Fruit fly (Drosophila melanogaster) whole organism, prepupa: ENCODE data around the gene CG2616.
A peak's percentile ranks its signal among the peaks of the same experiment; 100 is the strongest.

Experiments
- Blimp-1 ChIP-seq: fragments of 200-800 bp; sonication (Bioruptor generic); optimal IDR thresholded peaks from 3 replicates; lab custom pipeline; 2017; ENCODE audit warnings: missing biosample characterization, missing genetic modification characterization, mild to moderate bottlenecking, moderate library complexity, missing genetic modification reagents
- CG10631 ChIP-seq: fragments of 200-800 bp; sonication (Bioruptor generic); optimal IDR thresholded peaks from 2 replicates; lab custom pipeline; 2016; ENCODE audit warnings: missing biosample characterization, missing genetic modification characterization
- CG10669 ChIP-seq: fragments of 200-800 bp; sonication (Bioruptor generic); optimal IDR thresholded peaks from 3 replicates; lab custom pipeline; 2018; ENCODE audit warnings: missing biosample characterization, mild to moderate bottlenecking, missing genetic modification characterization, moderate library complexity
- CG11294 ChIP-seq: fragments of 200-800 bp; sonication (Bioruptor generic); IDR thresholded peaks from 2 replicates; pipeline ENCODE4 v1.3.6; 2022; ENCODE audit warnings: missing biosample characterization, missing genetic modification characterization
- CG11902 ChIP-seq: fragments of 200-800 bp; sonication (Bioruptor generic); optimal IDR thresholded peaks from 3 replicates; lab custom pipeline; 2016; ENCODE audit warnings: missing biosample characterization, missing genetic modification characterization
- CG15336 ChIP-seq: fragments of 200-800 bp; sonication (Bioruptor generic); IDR thresholded peaks from 2 replicates; pipeline ENCODE4 v1.3.6; 2022; ENCODE audit warnings: missing biosample characterization, missing genetic modification characterization
- CG1621 ChIP-seq: fragments of 200-800 bp; sonication (Bioruptor generic); optimal IDR thresholded peaks from 3 replicates; lab custom pipeline; 2018; ENCODE audit warnings: missing biosample characterization, mild to moderate bottlenecking, missing genetic modification characterization
- CG3032 ChIP-seq: fragments of 200-800 bp; optimal IDR thresholded peaks from 2 replicates; lab custom pipeline; 2019; ENCODE audit warnings: missing biosample characterization, mild to moderate bottlenecking, missing genetic modification characterization, moderate library complexity
- CG31627 ChIP-seq: fragments of 200-800 bp; sonication (Bioruptor generic); optimal IDR thresholded peaks from 3 replicates; lab custom pipeline; 2016; ENCODE audit warnings: missing biosample characterization, missing genetic modification characterization
- CG32006 ChIP-seq: fragments of 200-800 bp; sonication (Bioruptor generic); optimal IDR thresholded peaks from 3 replicates; lab custom pipeline; 2017; ENCODE audit warnings: missing biosample characterization, mild to moderate bottlenecking, missing genetic modification characterization
- CG34406 ChIP-seq: fragments of 200-800 bp; sonication (Bioruptor generic); optimal IDR thresholded peaks from 3 replicates; lab custom pipeline; 2016; ENCODE audit warnings: missing biosample characterization, missing genetic modification characterization
- CG3919 ChIP-seq: fragments of 200-800 bp; sonication (Bioruptor generic); optimal IDR thresholded peaks from 3 replicates; lab custom pipeline; 2016; ENCODE audit warnings: missing biosample characterization, missing genetic modification characterization
- CG4318 ChIP-seq: fragments of 200-800 bp; sonication (Bioruptor generic); optimal IDR thresholded peaks from 3 replicates; lab custom pipeline; 2017; ENCODE audit warnings: missing biosample characterization, mild to moderate bottlenecking, missing genetic modification characterization
- CG6163 ChIP-seq: fragments of 200-800 bp; sonication (Bioruptor generic); IDR thresholded peaks from 3 replicates; pipeline ENCODE4 v1.3.6; 2022; ENCODE audit warnings: missing biosample characterization, missing genetic modification characterization
- CG6276 ChIP-seq: fragments of 200-800 bp; sonication (Bioruptor generic); optimal IDR thresholded peaks from 2 replicates; lab custom pipeline; 2017; ENCODE audit warnings: missing biosample characterization, mild to moderate bottlenecking, missing genetic modification characterization
- CG6792 ChIP-seq: fragments of 200-800 bp; sonication (Bioruptor generic); optimal IDR thresholded peaks from 3 replicates; lab custom pipeline; 2016; ENCODE audit warnings: missing biosample characterization, missing genetic modification characterization
- CG6808 ChIP-seq: fragments of 200-800 bp; sonication (Bioruptor generic); optimal IDR thresholded peaks from 3 replicates; lab custom pipeline; 2017; ENCODE audit warnings: missing biosample characterization, missing genetic modification characterization, mild to moderate bottlenecking, moderate library complexity, missing genetic modification reagents
- CG6854 ChIP-seq: fragments of 200-800 bp; sonication (Bioruptor generic); optimal IDR thresholded peaks from 2 replicates; lab custom pipeline; 2017; ENCODE audit warnings: missing biosample characterization, mild to moderate bottlenecking, missing genetic modification characterization
- CG7368 ChIP-seq: fragments of 200-800 bp; sonication (Bioruptor generic); optimal IDR thresholded peaks from 3 replicates; lab custom pipeline; 2016; ENCODE audit warnings: missing biosample characterization, missing genetic modification characterization
- CG8119 ChIP-seq: fragments of 200-800 bp; sonication (Bioruptor generic); IDR thresholded peaks from 3 replicates; pipeline ENCODE4 v1.3.6; 2022; ENCODE audit warnings: missing biosample characterization, missing genetic modification characterization
- CG8319 ChIP-seq: fragments of 200-800 bp; sonication (Bioruptor generic); optimal IDR thresholded peaks from 3 replicates; lab custom pipeline; 2016; ENCODE audit warnings: missing biosample characterization, missing genetic modification characterization
- CG8632 ChIP-seq: fragments of 200-800 bp; sonication (Bioruptor generic); optimal IDR thresholded peaks from 3 replicates; lab custom pipeline; 2016; ENCODE audit warnings: missing biosample characterization, missing genetic modification characterization
- CG9139 ChIP-seq: fragments of 200-800 bp; sonication (Bioruptor generic); optimal IDR thresholded peaks from 3 replicates; lab custom pipeline; 2017; ENCODE audit warnings: missing biosample characterization, mild to moderate bottlenecking, missing genetic modification characterization
- Eip78C ChIP-seq: fragments of 200-800 bp; sonication (Bioruptor generic); peaks from one replicate; lab custom pipeline; 2016; ENCODE audit warnings: missing biosample characterization, missing genetic modification characterization
- Eip93F ChIP-seq: fragments of 200-800 bp; sonication (Bioruptor generic); optimal IDR thresholded peaks from 2 replicates; lab custom pipeline; 2016; ENCODE audit warnings: missing biosample characterization, mild to moderate bottlenecking, missing genetic modification characterization
- Ets21C ChIP-seq: fragments of 200-800 bp; sonication (Bioruptor generic); optimal IDR thresholded peaks from 3 replicates; lab custom pipeline; 2016; ENCODE audit warnings: missing biosample characterization, missing genetic modification characterization
- Ets96B ChIP-seq: fragments of 200-800 bp; optimal IDR thresholded peaks from 2 replicates; lab custom pipeline; 2019; ENCODE audit warnings: missing biosample characterization, mild to moderate bottlenecking, missing genetic modification characterization, moderate library complexity
- Gug ChIP-seq: fragments of 200-800 bp; sonication (Bioruptor generic); IDR thresholded peaks from 2 replicates; pipeline ENCODE4 v1.3.6; 2022; ENCODE audit warnings: missing biosample characterization, missing genetic modification characterization
- Hr39 ChIP-seq: fragments of 200-800 bp; sonication (Bioruptor generic); optimal IDR thresholded peaks from 2 replicates; lab custom pipeline; 2016; ENCODE audit warnings: missing biosample characterization, missing genetic modification characterization
- Lpt ChIP-seq: fragments of 200-800 bp; sonication (Bioruptor generic); optimal IDR thresholded peaks from 3 replicates; lab custom pipeline; 2016; ENCODE audit warnings: missing biosample characterization, missing genetic modification characterization
- Met ChIP-seq: fragments of 200-800 bp; sonication (Bioruptor generic); optimal IDR thresholded peaks from 3 replicates; lab custom pipeline; 2016; ENCODE audit warnings: missing biosample characterization, missing genetic modification characterization
- OdsH ChIP-seq: fragments of 200-800 bp; sonication (Bioruptor generic); optimal IDR thresholded peaks from 3 replicates; lab custom pipeline; 2016; ENCODE audit warnings: missing biosample characterization, missing genetic modification characterization
- Smox ChIP-seq: fragments of 200-800 bp; sonication (Bioruptor generic); optimal IDR thresholded peaks from 3 replicates; lab custom pipeline; 2016; ENCODE audit warnings: missing biosample characterization, missing genetic modification characterization
- Sox102F ChIP-seq: fragments of 200-800 bp; sonication (Bioruptor generic); optimal IDR thresholded peaks from 2 replicates; lab custom pipeline; 2016; ENCODE audit warnings: missing biosample characterization, mild to moderate bottlenecking, missing genetic modification characterization
- Sox14 ChIP-seq: fragments of 200-800 bp; sonication (Bioruptor generic); optimal IDR thresholded peaks from 3 replicates; lab custom pipeline; 2016; ENCODE audit warnings: missing biosample characterization, missing genetic modification characterization
- Sox15 ChIP-seq: fragments of 200-800 bp; sonication (Bioruptor generic); optimal IDR thresholded peaks from 3 replicates; lab custom pipeline; 2016; ENCODE audit warnings: missing biosample characterization, missing genetic modification characterization
- achi ChIP-seq: fragments of 200-800 bp; sonication (Bioruptor generic); optimal IDR thresholded peaks from 3 replicates; lab custom pipeline; 2016; ENCODE audit warnings: missing biosample characterization, missing genetic modification characterization
- acj6 ChIP-seq: fragments of 200-800 bp; sonication (Bioruptor generic); optimal IDR thresholded peaks from 3 replicates; lab custom pipeline; 2016; ENCODE audit warnings: missing biosample characterization, missing genetic modification characterization
- cyc ChIP-seq: fragments of 200-800 bp; sonication (Bioruptor generic); optimal IDR thresholded peaks from 3 replicates; lab custom pipeline; 2016; ENCODE audit warnings: missing biosample characterization, missing genetic modification characterization
- dac ChIP-seq: fragments of 200-800 bp; sonication (Bioruptor generic); optimal IDR thresholded peaks from 2 replicates; lab custom pipeline; 2017; ENCODE audit warnings: missing biosample characterization, mild to moderate bottlenecking, missing genetic modification characterization
- dsx ChIP-seq: fragments of 200-800 bp; optimal IDR thresholded peaks from 3 replicates; lab custom pipeline; 2019; ENCODE audit warnings: missing biosample characterization, mild to moderate bottlenecking, missing genetic modification characterization, moderate library complexity; ENCODE audit not compliant: poor library complexity, severe bottlenecking
- eg ChIP-seq: fragments of 200-800 bp; sonication (Bioruptor generic); IDR thresholded peaks from 3 replicates; pipeline ENCODE4 v1.3.6; 2022; ENCODE audit warnings: missing biosample characterization, missing genetic modification characterization
- esn ChIP-seq: fragments of 200-800 bp; sonication (Bioruptor generic); optimal IDR thresholded peaks from 2 replicates; lab custom pipeline; 2016; ENCODE audit warnings: missing biosample characterization, mild to moderate bottlenecking, missing genetic modification characterization, moderate library complexity
- fd59A ChIP-seq: fragments of 200-800 bp; sonication (Bioruptor generic); optimal IDR thresholded peaks from 2 replicates; lab custom pipeline; 2017; ENCODE audit warnings: missing biosample characterization, mild to moderate bottlenecking, missing genetic modification characterization, missing genetic modification reagents
- fd85E ChIP-seq: fragments of 200-800 bp; sonication (Bioruptor generic); optimal IDR thresholded peaks from 3 replicates; lab custom pipeline; 2016; ENCODE audit warnings: missing biosample characterization, missing genetic modification characterization
- fkh ChIP-seq: fragments of 200-800 bp; sonication (Bioruptor generic); optimal IDR thresholded peaks from 3 replicates; lab custom pipeline; 2017; ENCODE audit warnings: missing biosample characterization, mild to moderate bottlenecking, missing genetic modification characterization, moderate library complexity
- net ChIP-seq: fragments of 200-800 bp; sonication (Bioruptor generic); optimal IDR thresholded peaks from 3 replicates; lab custom pipeline; 2016; ENCODE audit warnings: missing biosample characterization, missing genetic modification characterization
- salr ChIP-seq, 2 experiments: fragments of 200-800 bp; sonication (Bioruptor generic); optimal IDR thresholded peaks; 3 replicates each; lab custom pipeline; 2016 to 2018; ENCODE audit warnings: missing biosample characterization in 2 of 2, missing genetic modification characterization in 2 of 2, mild to moderate bottlenecking in 1 of 2
- spab ChIP-seq: fragments of 200-800 bp; sonication (Bioruptor generic); optimal IDR thresholded peaks from 2 replicates; lab custom pipeline; 2017; ENCODE audit warnings: missing biosample characterization, mild to moderate bottlenecking, missing genetic modification characterization, missing genetic modification reagents
- svp ChIP-seq: fragments of 200-800 bp; sonication (Bioruptor generic); peaks from one replicate; lab custom pipeline; 2016; ENCODE audit warnings: missing biosample characterization, missing genetic modification characterization
- vri ChIP-seq: fragments of 200-800 bp; sonication (Bioruptor generic); optimal IDR thresholded peaks from 3 replicates; lab custom pipeline; 2016; ENCODE audit warnings: missing biosample characterization, mild to moderate bottlenecking, missing genetic modification characterization

CG2616 gene

DNA sequence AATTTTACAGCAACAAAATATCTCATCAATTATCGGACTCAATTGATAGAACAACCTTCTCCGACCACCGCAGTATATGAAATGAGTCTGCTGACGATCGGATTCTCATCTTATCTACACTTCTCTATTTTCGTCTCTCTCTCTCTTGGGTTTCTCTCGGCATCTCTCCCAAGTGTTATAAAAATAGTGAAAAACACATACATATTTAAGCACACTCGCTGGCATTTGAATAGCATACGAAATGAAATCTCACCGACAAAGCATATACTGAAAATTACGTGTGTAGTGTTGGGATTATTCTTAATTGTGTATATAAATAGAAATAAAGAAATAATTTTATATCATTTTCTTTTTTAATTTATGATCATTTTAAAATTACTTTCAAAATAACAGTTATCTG lies 27.8 kb downstream of the CG2616 start, which contains the start of gene pyd3 (continued):
- no peak for TF ChIP-seq esn (GFP tag; lab: Kevin White, UChicago)
- TF ChIP-seq spab: no peak
- TF ChIP-seq CG31627 (GFP tag; lab: Kevin White, UChicago): no peak

DNA sequence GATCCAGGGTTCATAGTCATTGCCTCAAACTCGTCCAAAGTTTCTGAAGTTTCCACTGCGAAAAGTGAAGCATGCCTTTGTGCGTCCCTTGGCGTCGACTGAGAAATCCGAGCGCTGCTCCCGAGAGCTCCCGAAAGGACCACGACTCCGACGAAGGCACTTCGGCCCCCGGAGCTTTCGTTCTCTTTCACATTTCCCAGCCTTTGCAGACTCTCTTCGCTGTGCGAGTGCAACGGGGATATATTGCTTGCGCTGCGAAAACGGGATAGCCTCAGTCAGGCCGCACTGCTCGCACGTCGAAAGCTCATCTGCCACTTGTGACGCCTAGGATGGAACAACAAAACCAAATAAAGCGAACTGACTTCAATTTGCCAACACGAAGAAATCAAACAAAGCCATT lies 31.3 kb downstream of the CG2616 start:
- TF ChIP-seq CG4318 (GFP tag; lab: Kevin White, UChicago): no peak
- TF ChIP-seq CG8119 (GFP tag; lab: Robert Waterston, UW): 0 out of 3 replicates have a peak, but pooled peaks have one; percentile 17
- TF ChIP-seq CG34406: no peak
- no peak for TF ChIP-seq dsx
- peak; percentile 16 for TF ChIP-seq CG1621 (tag; lab: Kevin White, UChicago)
- TF ChIP-seq CG15336 (GFP tag; lab: Robert Waterston, UW): 0 out of 2 replicates have a peak, but pooled peaks have one; percentile 8
- no peak for TF ChIP-seq CG9139
- TF ChIP-seq acj6 (GFP tag; lab: Kevin White, UChicago): no peak
- TF ChIP-seq CG6808: no peak
- no peak for TF ChIP-seq dac (GFP tag; lab: Kevin White, UChicago)
- TF ChIP-seq svp (GFP tag; lab: Kevin White, UChicago): peak; percentile 57
- no peak for TF ChIP-seq spab
- TF ChIP-seq fd85E (GFP tag; lab: Kevin White, UChicago): no peak
- TF ChIP-seq vri (GFP tag; lab: Kevin White, UChicago): no peak
- no peak for TF ChIP-seq Eip78C
- peak; percentile 48; the same call in 1 of the 3 replicates for TF ChIP-seq eg (GFP tag; lab: Robert Waterston, UW)
- TF ChIP-seq net (GFP tag; lab: Kevin White, UChicago): no peak
- no peak for TF ChIP-seq Hr39 (GFP tag; lab: Kevin White, UChicago)
- peak; percentile 13 for TF ChIP-seq CG10669 (GFP tag; lab: Kevin White, UChicago)
- no peak for TF ChIP-seq achi (GFP tag; lab: Kevin White, UChicago)
- TF ChIP-seq CG6854 (GFP tag; lab: Kevin White, UChicago): no peak
- no peak for TF ChIP-seq CG10631 (GFP tag; lab: Kevin White, UChicago)
- TF ChIP-seq Sox102F: no peak
- no peak for TF ChIP-seq salr (GFP tag; optimal IDR thresholded peaks at IDR 0.05; lab: Kevin White, UChicago)
- no peak for TF ChIP-seq Ets96B (tag; lab: Kevin White, UChicago)
- peak; percentile 66 for TF ChIP-seq CG6163
- TF ChIP-seq CG6792 (GFP tag; lab: Kevin White, UChicago): no peak
- TF ChIP-seq CG8632 (GFP tag; lab: Kevin White, UChicago): no peak
- no peak for TF ChIP-seq CG6276 (GFP tag; lab: Kevin White, UChicago)
- no peak for TF ChIP-seq OdsH (GFP tag; lab: Kevin White, UChicago)
- no peak for TF ChIP-seq Sox14 (GFP tag; lab: Kevin White, UChicago)
- TF ChIP-seq CG32006 (GFP tag; lab: Kevin White, UChicago): peak; percentile 36
- TF ChIP-seq CG11294 (GFP tag; lab: Robert Waterston, UW): no peak
- TF ChIP-seq Smox (GFP tag; lab: Kevin White, UChicago): no peak
- no peak for TF ChIP-seq CG11902
- peak; percentile 37 for TF ChIP-seq CG3032 (tag; lab: Kevin White, UChicago)
- no peak for TF ChIP-seq fd59A
- no peak for TF ChIP-seq CG7368
- no peak for TF ChIP-seq Sox15 (GFP tag; lab: Kevin White, UChicago)
- no peak for TF ChIP-seq CG8319 (GFP tag; lab: Kevin White, UChicago)
- TF ChIP-seq Eip93F (GFP tag; lab: Kevin White, UChicago): no peak
- no peak for TF ChIP-seq CG31627 (GFP tag; lab: Kevin White, UChicago)
- TF ChIP-seq cyc (GFP tag; lab: Kevin White, UChicago): no peak
- TF ChIP-seq Ets21C (GFP tag; lab: Kevin White, UChicago): no peak
- TF ChIP-seq esn (GFP tag; lab: Kevin White, UChicago): no peak
- TF ChIP-seq Gug (GFP tag; lab: Robert Waterston, UW): no peak
- no peak for TF ChIP-seq Lpt (GFP tag; lab: Kevin White, UChicago)
- TF ChIP-seq Blimp-1 (GFP tag; lab: Kevin White, UChicago): no peak
- no peak for TF ChIP-seq fkh (GFP tag; lab: Kevin White, UChicago)
- TF ChIP-seq CG3919 (GFP tag; lab: Kevin White, UChicago): no peak
- TF ChIP-seq Met: no peak
